Fruit fly (Drosophila melanogaster) whole organism, embryonic: ENCODE results near the gene Rh4.

Experiments
- Antp ChIP-seq: fragments of 200-800 bp; sonication (Bioruptor generic); optimal IDR thresholded peaks from 3 replicates; lab custom pipeline; 2016; ENCODE audit warnings: missing biosample characterization, missing genetic modification characterization
- Bgb ChIP-seq: fragments of 200-800 bp; sonication (Bioruptor generic); IDR thresholded peaks from 2 replicates; pipeline ENCODE4 v1.3.6; 2022; ENCODE audit warnings: missing biosample characterization, missing genetic modification characterization; ENCODE audit not compliant: partially characterized antibody
- Blimp-1 ChIP-seq: fragments of 200-800 bp; sonication (Bioruptor generic); optimal IDR thresholded peaks from 3 replicates; lab custom pipeline; 2018; ENCODE audit warnings: missing biosample characterization, missing genetic modification characterization, mild to moderate bottlenecking, moderate library complexity, missing genetic modification reagents
- CG11504 ChIP-seq: fragments of 200-800 bp; sonication (Bioruptor generic); optimal IDR thresholded peaks from 3 replicates; lab custom pipeline; 2019; ENCODE audit warnings: missing biosample characterization, mild to moderate bottlenecking, missing genetic modification characterization, moderate library complexity
- CG11723 ChIP-seq: fragments of 200-800 bp; sonication (Bioruptor generic); optimal IDR thresholded peaks from 2 replicates; lab custom pipeline; 2017; ENCODE audit warnings: missing biosample characterization, mild to moderate bottlenecking, missing genetic modification characterization
- CG13296 ChIP-seq: fragments of 200-800 bp; sonication (Bioruptor generic); optimal IDR thresholded peaks from 3 replicates; lab custom pipeline; 2018; ENCODE audit warnings: missing biosample characterization, mild to moderate bottlenecking, missing genetic modification characterization
- CG13894 ChIP-seq: fragments of 200-800 bp; sonication (Bioruptor generic); optimal IDR thresholded peaks from 3 replicates; lab custom pipeline; 2018; ENCODE audit warnings: missing biosample characterization, mild to moderate bottlenecking, missing genetic modification characterization, moderate library complexity
- CG14965 ChIP-seq: fragments of 200-800 bp; sonication (Bioruptor generic); optimal IDR thresholded peaks from 2 replicates; lab custom pipeline; 2016; ENCODE audit warnings: missing biosample characterization, missing genetic modification characterization, borderline replicate concordance
- CG15011 ChIP-seq: fragments of 200-800 bp; sonication (Bioruptor generic); optimal IDR thresholded peaks from 3 replicates; lab custom pipeline; 2018; ENCODE audit warnings: missing biosample characterization, mild to moderate bottlenecking, missing genetic modification characterization
- CG17385 ChIP-seq: fragments of 200-800 bp; sonication (Bioruptor generic); optimal IDR thresholded peaks from 3 replicates; lab custom pipeline; 2018; ENCODE audit warnings: missing biosample characterization, mild to moderate bottlenecking, missing genetic modification characterization
- CG18619 ChIP-seq: fragments of 200-800 bp; sonication (Bioruptor generic); optimal IDR thresholded peaks from 3 replicates; lab custom pipeline; 2017; ENCODE audit warnings: missing biosample characterization, mild to moderate bottlenecking, missing genetic modification characterization
- CG2199 ChIP-seq: fragments of 200-800 bp; sonication (Bioruptor generic); IDR thresholded peaks from 3 replicates; pipeline ENCODE4 v1.3.6; 2022; ENCODE audit warnings: missing biosample characterization, missing genetic modification characterization
- CG34224 ChIP-seq: fragments of 200-800 bp; sonication (Bioruptor generic); IDR thresholded peaks from 3 replicates; pipeline ENCODE4 v1.3.6; 2022; ENCODE audit warnings: missing biosample characterization, missing genetic modification characterization; ENCODE audit not compliant: partially characterized antibody
- CG3995 ChIP-seq: fragments of 200-800 bp; sonication (Bioruptor generic); optimal IDR thresholded peaks from 3 replicates; lab custom pipeline; 2016; ENCODE audit warnings: missing biosample characterization, missing genetic modification characterization
- CG42726 ChIP-seq: fragments of 200-800 bp; sonication (Bioruptor generic); IDR thresholded peaks from 2 replicates; pipeline ENCODE4 v1.3.6; 2022; ENCODE audit warnings: missing biosample characterization, missing genetic modification characterization; ENCODE audit not compliant: partially characterized antibody
- CG7928 ChIP-seq: fragments of 200-800 bp; sonication (Bioruptor generic); optimal IDR thresholded peaks from 2 replicates; lab custom pipeline; 2017; ENCODE audit warnings: missing biosample characterization, mild to moderate bottlenecking, missing genetic modification characterization
- CG9727 ChIP-seq: fragments of 200-800 bp; sonication (Bioruptor generic); optimal IDR thresholded peaks from 3 replicates; lab custom pipeline; 2017; ENCODE audit warnings: missing biosample characterization, mild to moderate bottlenecking, missing genetic modification characterization
- Chrac-16 ChIP-seq: fragments of 200-800 bp; sonication (Bioruptor generic); optimal IDR thresholded peaks from 3 replicates; lab custom pipeline; 2016; ENCODE audit warnings: missing biosample characterization, missing genetic modification characterization
- CkIIα-i1 ChIP-seq: fragments of 200-800 bp; sonication (Bioruptor generic); IDR thresholded peaks from 2 replicates; pipeline ENCODE4 v1.3.6; 2022; ENCODE audit warnings: missing biosample characterization, missing genetic modification characterization
- D19B ChIP-seq: fragments of 200-800 bp; sonication (Bioruptor generic); optimal IDR thresholded peaks from 2 replicates; lab custom pipeline; 2017; ENCODE audit warnings: missing biosample characterization, mild to moderate bottlenecking, missing genetic modification characterization
- Dip2 ChIP-seq: fragments of 200-800 bp; sonication (Bioruptor generic); IDR thresholded peaks from 2 replicates; pipeline ENCODE4 v1.3.6; 2022; ENCODE audit warnings: missing biosample characterization, missing genetic modification characterization
- Fer3 ChIP-seq: fragments of 200-800 bp; sonication (Bioruptor generic); optimal IDR thresholded peaks from 2 replicates; lab custom pipeline; 2018; ENCODE audit warnings: missing biosample characterization, mild to moderate bottlenecking, missing genetic modification characterization, moderate library complexity
- H15 ChIP-seq: fragments of 200-800 bp; sonication (Bioruptor generic); IDR thresholded peaks from 3 replicates; pipeline ENCODE4 v1.3.6; 2022; ENCODE audit warnings: missing biosample characterization, missing genetic modification characterization
- Hr3 ChIP-seq: fragments of 200-800 bp; sonication (Bioruptor generic); optimal IDR thresholded peaks from 3 replicates; lab custom pipeline; 2016; ENCODE audit warnings: missing biosample characterization, missing genetic modification characterization
- Mad ChIP-seq: fragments of 200-800 bp; sonication (Bioruptor generic); optimal IDR thresholded peaks from 2 replicates; lab custom pipeline; 2016; ENCODE audit warnings: missing biosample characterization, missing genetic modification characterization
- Sry-δ ChIP-seq: fragments of 200-800 bp; sonication (Bioruptor generic); optimal IDR thresholded peaks from 2 replicates; lab custom pipeline; 2016; ENCODE audit warnings: missing biosample characterization, missing genetic modification characterization
- TFAM ChIP-seq: fragments of 200-800 bp; sonication (Bioruptor generic); optimal IDR thresholded peaks from 2 replicates; lab custom pipeline; 2017; ENCODE audit warnings: missing biosample characterization, missing genetic modification characterization, inconsistent platforms
- Xbp1 ChIP-seq: fragments of 200-800 bp; sonication (Bioruptor generic); optimal IDR thresholded peaks from 3 replicates; lab custom pipeline; 2016; ENCODE audit warnings: missing biosample characterization, mild to moderate bottlenecking, missing genetic modification characterization
- Xrp1 ChIP-seq: fragments of 200-800 bp; sonication (Bioruptor generic); IDR thresholded peaks from 2 replicates; pipeline ENCODE4 v1.3.6; 2022; ENCODE audit warnings: missing biosample characterization, missing genetic modification characterization
- ara ChIP-seq: fragments of 200-800 bp; sonication (Bioruptor generic); IDR thresholded peaks from 2 replicates; pipeline ENCODE4 v1.3.6; 2022; ENCODE audit warnings: missing biosample characterization, missing genetic modification characterization
- az2 ChIP-seq: fragments of 200-800 bp; sonication (Bioruptor generic); optimal IDR thresholded peaks from 3 replicates; lab custom pipeline; 2016; ENCODE audit warnings: missing biosample characterization, missing genetic modification characterization
- bbx ChIP-seq: fragments of 200-800 bp; sonication (Bioruptor generic); IDR thresholded peaks from 2 replicates; pipeline ENCODE4 v1.3.6; 2022; ENCODE audit warnings: missing biosample characterization, missing genetic modification characterization; ENCODE audit not compliant: partially characterized antibody
- br ChIP-seq: fragments of >200 bp; optimal IDR thresholded peaks from 2 replicates; lab custom pipeline; 2017
- cad ChIP-seq: fragments of >200 bp; optimal IDR thresholded peaks from 2 replicates; lab custom pipeline; 2017; ENCODE audit warnings: missing biosample characterization, missing genetic modification characterization
- crc ChIP-seq: fragments of 200-800 bp; sonication (Bioruptor generic); optimal IDR thresholded peaks from 2 replicates; lab custom pipeline; 2016; ENCODE audit warnings: missing biosample characterization, missing genetic modification characterization
- ewg ChIP-seq: fragments of 200-800 bp; sonication (Bioruptor generic); optimal IDR thresholded peaks from 3 replicates; lab custom pipeline; 2017; ENCODE audit warnings: mild to moderate bottlenecking, missing biosample characterization, missing genetic modification reagents, missing genetic modification characterization
- hb ChIP-seq: fragments of 200-800 bp; sonication (Bioruptor generic); IDR thresholded peaks from 3 replicates; pipeline ENCODE4 v1.3.6; 2022; ENCODE audit warnings: missing biosample characterization, missing genetic modification characterization; ENCODE audit not compliant: partially characterized antibody
- hbn ChIP-seq: fragments of 200-800 bp; sonication (Bioruptor generic); IDR thresholded peaks from 2 replicates; pipeline ENCODE4 v1.3.6; 2022; ENCODE audit warnings: missing biosample characterization, missing genetic modification characterization; ENCODE audit not compliant: partially characterized antibody
- lbe ChIP-seq: fragments of 200-800 bp; sonication (Bioruptor generic); optimal IDR thresholded peaks from 2 replicates; lab custom pipeline; 2016; ENCODE audit warnings: missing biosample characterization, mild to moderate bottlenecking, missing genetic modification characterization
- maf-S ChIP-seq: fragments of 200-800 bp; sonication (Bioruptor generic); optimal IDR thresholded peaks from 2 replicates; lab custom pipeline; 2016; ENCODE audit warnings: missing biosample characterization, missing genetic modification characterization
- repo ChIP-seq: fragments of 200-800 bp; sonication (Bioruptor generic); optimal IDR thresholded peaks from 2 replicates; lab custom pipeline; 2016; ENCODE audit warnings: missing biosample characterization, missing genetic modification characterization
- row ChIP-seq: fragments of 200-800 bp; sonication (Bioruptor generic); IDR thresholded peaks from 3 replicates; pipeline ENCODE4 v1.3.6; 2022; ENCODE audit warnings: missing biosample characterization, missing genetic modification characterization
- salm ChIP-seq: fragments of 200-800 bp; sonication (Bioruptor generic); optimal IDR thresholded peaks from 2 replicates; lab custom pipeline; 2018; ENCODE audit warnings: missing biosample characterization, mild to moderate bottlenecking, missing genetic modification characterization
- sens-2 ChIP-seq: fragments of 200-800 bp; sonication (Bioruptor generic); IDR thresholded peaks from 2 replicates; pipeline ENCODE4 v1.3.6; 2022; ENCODE audit warnings: missing biosample characterization, missing genetic modification characterization
- sisA ChIP-seq: fragments of 200-800 bp; sonication (Bioruptor generic); IDR thresholded peaks from 2 replicates; pipeline ENCODE4 v1.3.6; 2022; ENCODE audit warnings: missing biosample characterization, missing genetic modification characterization
- slou ChIP-seq: fragments of 200-800 bp; sonication (Bioruptor generic); optimal IDR thresholded peaks from 3 replicates; lab custom pipeline; 2016; ENCODE audit warnings: missing biosample characterization, missing genetic modification characterization
- slp2 ChIP-seq: fragments of 200-800 bp; sonication (Bioruptor generic); optimal IDR thresholded peaks from 2 replicates; lab custom pipeline; 2016; ENCODE audit warnings: missing biosample characterization, missing genetic modification characterization
- stwl ChIP-seq: fragments of 200-800 bp; sonication (Bioruptor generic); optimal IDR thresholded peaks from 3 replicates; lab custom pipeline; 2018; ENCODE audit warnings: missing biosample characterization, mild to moderate bottlenecking, missing genetic modification characterization, moderate library complexity
- tap ChIP-seq: fragments of 200-800 bp; optimal IDR thresholded peaks from 3 replicates; lab custom pipeline; 2019; ENCODE audit warnings: missing biosample characterization, mild to moderate bottlenecking, missing genetic modification characterization, moderate library complexity
- tin ChIP-seq: fragments of 200-800 bp; sonication (Bioruptor generic); optimal IDR thresholded peaks from 3 replicates; lab custom pipeline; 2016; ENCODE audit warnings: missing biosample characterization, missing genetic modification characterization
- tio ChIP-seq: fragments of 200-800 bp; sonication (Bioruptor generic); optimal IDR thresholded peaks from 2 replicates; lab custom pipeline; 2017; ENCODE audit warnings: missing biosample characterization, missing genetic modification characterization, inconsistent platforms
- trem ChIP-seq: fragments of 200-800 bp; optimal IDR thresholded peaks from 3 replicates; lab custom pipeline; 2019; ENCODE audit warnings: missing biosample characterization, mild to moderate bottlenecking, missing genetic modification characterization, moderate library complexity
- yki ChIP-seq: fragments of >200 bp; optimal IDR thresholded peaks from 3 replicates; lab custom pipeline; 2018

The Rh4 gene

dm6 chr3L:16840540-16840939 lies 21.8 kb downstream of the Rh4 start (continued):
- TF ChIP-seq ara (GFP tag; lab: Robert Waterston, UW) (no peak), CG14965 (GFP tag; lab: Kevin White, UChicago) (no peak), br (lab: Kevin White, UChicago) (no peak), Dip2 (GFP tag; lab: Robert Waterston, UW) (no peak), CG13296 (peak; percentile 55), CkIIα-i1 (no peak), Bgb (no peak), tio (no peak), slp2 (GFP tag; lab: Kevin White, UChicago) (no peak), CG7928 (no peak), hb (GFP tag; lab: Robert Waterston, UW) (no peak), tap (tag; lab: Kevin White, UChicago) (no peak), Chrac-16 (GFP tag; lab: Kevin White, UChicago) (no peak), Fer3 (tag; lab: Kevin White, UChicago) (peak; percentile 23), maf-S (GFP tag; lab: Kevin White, UChicago) (no peak), cad (GFP tag; lab: Kevin White, UChicago) (no peak), Xbp1 (no peak), CG9727 (GFP tag; lab: Kevin White, UChicago) (no peak), CG11723 (GFP tag; lab: Kevin White, UChicago) (no peak), Blimp-1 (GFP tag; lab: Kevin White, UChicago) (peak; percentile 9), CG2199 (no peak), tin (GFP tag; lab: Kevin White, UChicago) (no peak), ewg (GFP tag; lab: Kevin White, UChicago) (no peak), trem (tag; lab: Kevin White, UChicago) (no peak), lbe (GFP tag; lab: Kevin White, UChicago) (no peak), H15 (GFP tag; lab: Robert Waterston, UW) (peak; percentile 42; the same call in 1 of the 3 replicates), yki (lab: Kevin White, UChicago) (no peak), row (GFP tag; lab: Robert Waterston, UW) (peak; percentile 61; the same call in 2 of the 3 replicates), Mad (GFP tag; lab: Kevin White, UChicago) (no peak), salm (no peak), D19B (GFP tag; lab: Kevin White, UChicago) (no peak), sens-2 (GFP tag; lab: Robert Waterston, UW) (no peak), CG17385 (GFP tag; lab: Kevin White, UChicago) (no peak), TFAM (GFP tag; lab: Kevin White, UChicago) (no peak), CG34224 (GFP tag; lab: Robert Waterston, UW) (no peak), hbn (GFP tag; lab: Robert Waterston, UW) (no peak), crc (peak; percentile 3), slou (GFP tag; lab: Kevin White, UChicago) (no peak), stwl (tag; lab: Kevin White, UChicago) (no peak), Hr3 (GFP tag; lab: Kevin White, UChicago) (no peak), CG18619 (GFP tag; lab: Kevin White, UChicago) (no peak), CG3995 (GFP tag; lab: Kevin White, UChicago) (no peak), Antp (GFP tag; lab: Kevin White, UChicago) (no peak), CG42726 (GFP tag; lab: Robert Waterston, UW) (no peak), repo (GFP tag; lab: Kevin White, UChicago) (no peak), CG11504 (no peak), CG13894 (tag; lab: Kevin White, UChicago) (no peak), az2 (no peak), Sry-δ (no peak), sisA (GFP tag; lab: Robert Waterston, UW) (no peak), Xrp1 (GFP tag; lab: Robert Waterston, UW) (no peak), CG15011 (GFP tag; lab: Kevin White, UChicago) (no peak), bbx (no peak)
